Fruit fly (Drosophila melanogaster) whole organism, embryonic: ENCODE data around the gene siz.
A peak's percentile ranks its signal among the peaks of the same experiment; 100 is the strongest.

Source experiments
- Adf1 ChIP-seq: fragments of 200-800 bp; sonication (Bioruptor generic); IDR thresholded peaks from 2 replicates; pipeline ENCODE4 v1.3.6; 2022; ENCODE audit warnings: missing biosample characterization, missing genetic modification characterization
- CG10274 ChIP-seq: fragments of 200-800 bp; sonication (Bioruptor generic); optimal IDR thresholded peaks from 3 replicates; lab custom pipeline; 2017; ENCODE audit warnings: missing biosample characterization, mild to moderate bottlenecking, missing genetic modification characterization
- CG10462 ChIP-seq: fragments of 200-800 bp; sonication (Bioruptor generic); optimal IDR thresholded peaks from 2 replicates; lab custom pipeline; 2016; ENCODE audit warnings: missing biosample characterization, missing genetic modification characterization
- CG10543 ChIP-seq: fragments of 200-800 bp; sonication (Bioruptor generic); optimal IDR thresholded peaks from 3 replicates; lab custom pipeline; 2017; ENCODE audit warnings: missing biosample characterization, mild to moderate bottlenecking, missing genetic modification characterization, moderate library complexity
- CG13287 ChIP-seq: fragments of 200-800 bp; sonication (Bioruptor generic); IDR thresholded peaks from 2 replicates; pipeline ENCODE4 v1.3.6; 2022; ENCODE audit warnings: missing biosample characterization, missing genetic modification characterization; ENCODE audit not compliant: partially characterized antibody
- CG14014 ChIP-seq: fragments of 200-800 bp; sonication (Bioruptor generic); IDR thresholded peaks from 2 replicates; pipeline ENCODE4 v1.3.6; 2022; ENCODE audit warnings: missing biosample characterization, missing genetic modification characterization
- CG14441 ChIP-seq: fragments of 200-800 bp; sonication (Bioruptor generic); IDR thresholded peaks from 2 replicates; pipeline ENCODE4 v1.3.6; 2022; ENCODE audit warnings: missing biosample characterization, missing genetic modification characterization
- CG14710 ChIP-seq: fragments of 200-800 bp; sonication (Bioruptor generic); optimal IDR thresholded peaks from 3 replicates; lab custom pipeline; 2019; ENCODE audit warnings: missing biosample characterization, mild to moderate bottlenecking, missing genetic modification characterization, moderate library complexity
- CG18599 ChIP-seq: fragments of 200-800 bp; sonication (Bioruptor generic); optimal IDR thresholded peaks from 3 replicates; lab custom pipeline; 2017; ENCODE audit warnings: missing biosample characterization, missing genetic modification characterization, mild to moderate bottlenecking, moderate library complexity, missing genetic modification reagents
- CG2678 ChIP-seq: fragments of 200-800 bp; sonication (Bioruptor generic); optimal IDR thresholded peaks from 3 replicates; lab custom pipeline; 2019; ENCODE audit warnings: missing biosample characterization, mild to moderate bottlenecking, missing genetic modification characterization, moderate library complexity
- CG2875 ChIP-seq: fragments of 200-800 bp; sonication (Bioruptor generic); optimal IDR thresholded peaks from 2 replicates; lab custom pipeline; 2017; ENCODE audit warnings: missing biosample characterization, mild to moderate bottlenecking, missing genetic modification characterization, missing genetic modification reagents
- CG3163 ChIP-seq: fragments of 200-800 bp; sonication (Bioruptor generic); optimal IDR thresholded peaks from 3 replicates; lab custom pipeline; 2016; ENCODE audit warnings: missing biosample characterization, missing genetic modification characterization
- CG32767 ChIP-seq: fragments of 200-800 bp; sonication (Bioruptor generic); IDR thresholded peaks from 2 replicates; pipeline ENCODE4 v1.3.6; 2022; ENCODE audit warnings: missing biosample characterization, missing genetic modification characterization
- CG34376 ChIP-seq: fragments of 200-800 bp; sonication (Bioruptor generic); optimal IDR thresholded peaks from 2 replicates; lab custom pipeline; 2018; ENCODE audit warnings: missing biosample characterization, mild to moderate bottlenecking, missing genetic modification characterization
- CG4360 ChIP-seq: fragments of 200-800 bp; sonication (Bioruptor generic); IDR thresholded peaks from 2 replicates; pipeline ENCODE4 v1.3.6; 2022; ENCODE audit warnings: missing biosample characterization, missing genetic modification characterization
- CG43689 ChIP-seq: fragments of 200-800 bp; sonication (Bioruptor generic); IDR thresholded peaks from 2 replicates; pipeline ENCODE4 v1.3.6; 2022; ENCODE audit warnings: missing biosample characterization, missing genetic modification characterization
- CG5953 ChIP-seq: fragments of 200-800 bp; sonication (Bioruptor generic); IDR thresholded peaks from 2 replicates; pipeline ENCODE4 v1.3.6; 2022; ENCODE audit warnings: missing biosample characterization, missing genetic modification characterization
- CG6175 ChIP-seq: fragments of 200-800 bp; sonication (Bioruptor generic); IDR thresholded peaks from 3 replicates; pipeline ENCODE4 v1.3.6; 2022; ENCODE audit warnings: missing biosample characterization, missing genetic modification characterization
- CG7987 ChIP-seq: fragments of 200-800 bp; sonication (Bioruptor generic); optimal IDR thresholded peaks from 2 replicates; lab custom pipeline; 2018; ENCODE audit warnings: missing biosample characterization, mild to moderate bottlenecking, missing genetic modification characterization, moderate library complexity
- CG8924 ChIP-seq: fragments of 200-800 bp; optimal IDR thresholded peaks from 3 replicates; lab custom pipeline; 2019; ENCODE audit warnings: missing biosample characterization, mild to moderate bottlenecking, missing genetic modification characterization, moderate library complexity
- D19A ChIP-seq: fragments of 200-800 bp; optimal IDR thresholded peaks from 3 replicates; lab custom pipeline; 2019; ENCODE audit warnings: missing biosample characterization, mild to moderate bottlenecking, missing genetic modification characterization, moderate library complexity
- Dad ChIP-seq: fragments of 200-800 bp; sonication (Bioruptor generic); optimal IDR thresholded peaks from 3 replicates; lab custom pipeline; 2016; ENCODE audit warnings: missing biosample characterization, missing genetic modification characterization
- Deaf1 ChIP-seq: fragments of 200-800 bp; optimal IDR thresholded peaks from 3 replicates; lab custom pipeline; 2019; ENCODE audit warnings: missing biosample characterization, mild to moderate bottlenecking, missing genetic modification characterization, moderate library complexity
- Ets97D ChIP-seq: fragments of 200-800 bp; sonication (Bioruptor generic); optimal IDR thresholded peaks from 3 replicates; lab custom pipeline; 2016; ENCODE audit warnings: missing biosample characterization, missing genetic modification characterization
- Fer1 ChIP-seq: fragments of 200-800 bp; sonication (Bioruptor generic); optimal IDR thresholded peaks from 2 replicates; lab custom pipeline; 2017; ENCODE audit warnings: missing biosample characterization, mild to moderate bottlenecking, missing genetic modification characterization
- Hand ChIP-seq: fragments of 200-800 bp; sonication (Bioruptor generic); optimal IDR thresholded peaks from 2 replicates; lab custom pipeline; 2017; ENCODE audit warnings: mild to moderate bottlenecking, missing biosample characterization, missing genetic modification reagents, missing genetic modification characterization
- HmgZ ChIP-seq: fragments of 200-800 bp; sonication (Bioruptor generic); optimal IDR thresholded peaks from 2 replicates; lab custom pipeline; 2018; ENCODE audit warnings: missing biosample characterization, mild to moderate bottlenecking, missing genetic modification characterization
- MTF-1 ChIP-seq: fragments of 200-800 bp; sonication (Bioruptor generic); optimal IDR thresholded peaks from 2 replicates; lab custom pipeline; 2018; ENCODE audit warnings: missing biosample characterization, mild to moderate bottlenecking, missing genetic modification characterization, borderline replicate concordance
- Pdp1 ChIP-seq, 2 experiments: fragments of 200-800 bp; sonication (Bioruptor generic); optimal IDR thresholded peaks; 3 replicates each; lab custom pipeline; 2016; ENCODE audit warnings: missing biosample characterization in 2 of 2, missing genetic modification characterization in 2 of 2, mild to moderate bottlenecking in 1 of 2, moderate library complexity in 1 of 2
- Rfx ChIP-seq: fragments of 200-800 bp; sonication (Bioruptor generic); IDR thresholded peaks from 2 replicates; pipeline ENCODE4 v1.3.6; 2022; ENCODE audit warnings: missing biosample characterization, missing genetic modification characterization
- Taf1 ChIP-seq: fragments of 200-800 bp; sonication (Bioruptor generic); IDR thresholded peaks from 2 replicates; pipeline ENCODE4 v1.3.6; 2022; ENCODE audit warnings: missing biosample characterization, missing genetic modification characterization
- ato ChIP-seq: fragments of 200-800 bp; sonication (Bioruptor generic); IDR thresholded peaks from 2 replicates; pipeline ENCODE4 v1.3.6; 2022; ENCODE audit warnings: missing biosample characterization, missing genetic modification characterization; ENCODE audit not compliant: partially characterized antibody
- bbx ChIP-seq: fragments of 200-800 bp; sonication (Bioruptor generic); IDR thresholded peaks from 2 replicates; pipeline ENCODE4 v1.3.6; 2022; ENCODE audit warnings: missing biosample characterization, missing genetic modification characterization; ENCODE audit not compliant: partially characterized antibody
- chm ChIP-seq: fragments of 200-800 bp; sonication (Bioruptor generic); IDR thresholded peaks from 2 replicates; pipeline ENCODE4 v1.3.6; 2022; ENCODE audit warnings: missing biosample characterization, missing genetic modification characterization
- ci ChIP-seq: fragments of 200-800 bp; sonication (Bioruptor generic); IDR thresholded peaks from 3 replicates; pipeline ENCODE4 v1.3.6; 2022; ENCODE audit warnings: missing biosample characterization, missing genetic modification characterization
- crol ChIP-seq: fragments of 200-800 bp; sonication (Bioruptor generic); IDR thresholded peaks from 2 replicates; pipeline ENCODE4 v1.3.6; 2022; ENCODE audit warnings: missing biosample characterization, missing genetic modification characterization
- exex ChIP-seq: fragments of 200-800 bp; sonication (Bioruptor generic); optimal IDR thresholded peaks from 4 replicates; lab custom pipeline; 2018; ENCODE audit warnings: missing biosample characterization, mild to moderate bottlenecking, missing genetic modification characterization, moderate library complexity
- gro ChIP-seq: fragments of 200-800 bp; sonication (Bioruptor generic); optimal IDR thresholded peaks from 2 replicates; lab custom pipeline; 2016; ENCODE audit warnings: missing biosample characterization, missing genetic modification characterization
- hkb ChIP-seq, 2 experiments: fragments of 200-800 bp in 1 of 2; fragments of >200 bp in 1 of 2; sonication (Bioruptor generic) in 1 of 2; IDR thresholded peaks in 1 of 2; optimal IDR thresholded peaks in 1 of 2; 2 replicates each; pipeline versions ENCODE4 v1.3.6 to Lab custom; 2017 to 2022; ENCODE audit warnings: missing biosample characterization in 1 of 2, missing genetic modification characterization in 1 of 2
- mirr ChIP-seq: fragments of 200-800 bp; sonication (Bioruptor generic); optimal IDR thresholded peaks from 3 replicates; lab custom pipeline; 2018; ENCODE audit warnings: missing biosample characterization, mild to moderate bottlenecking, missing genetic modification characterization
- oc ChIP-seq: fragments of 200-800 bp; sonication (Bioruptor generic); optimal IDR thresholded peaks from 2 replicates; lab custom pipeline; 2018; ENCODE audit warnings: missing biosample characterization, mild to moderate bottlenecking, missing genetic modification characterization, moderate library complexity
- otp ChIP-seq: fragments of 200-800 bp; sonication (Bioruptor generic); IDR thresholded peaks from 3 replicates; pipeline ENCODE4, ENCODE4 v1.3.6; 2022; ENCODE audit warnings: missing biosample characterization, missing genetic modification characterization
- pan ChIP-seq, 4 experiments: fragments of >200 bp in 3 of 4; fragments of 200-800 bp in 1 of 4; sonication (Bioruptor generic) in 1 of 4; optimal IDR thresholded peaks in 3 of 4; IDR thresholded peaks in 1 of 4; 2 replicates each; pipeline versions ENCODE4 v1.3.6 to Lab custom; 2017 to 2022; ENCODE audit warnings: missing biosample characterization in 2 of 4, missing genetic modification characterization in 2 of 4, mixed read lengths in 1 of 4
- psq ChIP-seq: fragments of 200-800 bp; sonication (Bioruptor generic); optimal IDR thresholded peaks from 2 replicates; lab custom pipeline; 2017; ENCODE audit warnings: missing biosample characterization, missing genetic modification characterization
- row ChIP-seq: fragments of 200-800 bp; sonication (Bioruptor generic); IDR thresholded peaks from 3 replicates; pipeline ENCODE4 v1.3.6; 2022; ENCODE audit warnings: missing biosample characterization, missing genetic modification characterization
- tna ChIP-seq: fragments of 200-800 bp; sonication (Bioruptor generic); IDR thresholded peaks from 2 replicates; pipeline ENCODE4 v1.3.6; 2022; ENCODE audit warnings: missing biosample characterization, missing genetic modification characterization; ENCODE audit not compliant: partially characterized antibody
- ttk ChIP-seq: fragments of 200-800 bp; sonication (Bioruptor generic); IDR thresholded peaks from 2 replicates; pipeline ENCODE4 v2.1.2; 2022; ENCODE audit warnings: missing biosample characterization, missing genetic modification characterization
- zfh2 ChIP-seq: fragments of 200-800 bp; sonication (Bioruptor generic); optimal IDR thresholded peaks from 2 replicates; lab custom pipeline; 2016; ENCODE audit warnings: missing biosample characterization, missing genetic modification characterization

siz gene

DNA sequence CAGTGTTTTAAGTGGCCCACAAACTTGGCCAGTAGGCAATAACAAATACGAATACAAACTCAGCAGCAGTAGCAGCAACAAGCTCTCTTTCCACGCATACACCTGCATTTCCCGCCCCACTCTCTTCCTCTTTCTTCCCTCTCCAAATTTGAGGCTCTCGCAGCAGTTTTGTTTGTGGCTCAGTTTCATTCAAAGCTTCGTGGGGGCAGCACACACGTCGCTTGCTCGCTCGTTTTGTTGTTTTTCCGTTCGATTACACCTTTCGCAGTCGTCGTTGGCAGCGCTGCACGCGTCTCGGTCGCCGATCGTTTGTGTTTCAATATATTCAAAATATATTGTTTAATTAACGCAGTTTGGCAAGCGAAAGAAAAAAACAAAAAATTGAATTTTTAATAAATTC is 24.3 kb downstream of the siz start:
- peak; percentile 13 for TF ChIP-seq D19A (tag; lab: Kevin White, UChicago)
- TF ChIP-seq Dad (GFP tag; lab: Kevin White, UChicago), result no peak
- no peak for TF ChIP-seq hkb (optimal IDR thresholded peaks at IDR 0.05; lab: Kevin White, UChicago)
- peak; percentile 51; the same call in 1 of the 2 replicates for TF ChIP-seq hkb (GFP tag; IDR thresholded peaks at IDR 0.05; lab: Robert Waterston, UW)
- peak; percentile 50 for TF ChIP-seq CG34376
- TF ChIP-seq CG18599 (GFP tag; lab: Kevin White, UChicago), result peak; percentile 9
- peak; percentile 45 for TF ChIP-seq oc
- no peak for TF ChIP-seq CG14710 (tag; lab: Kevin White, UChicago)
- no peak for TF ChIP-seq CG10462 (GFP tag; lab: Kevin White, UChicago)
- peak; percentile 43 for TF ChIP-seq CG14441 (GFP tag; lab: Robert Waterston, UW)
- TF ChIP-seq tna (GFP tag; lab: Robert Waterston, UW), result peak; percentile 14; the same call in 1 of the 2 replicates
- peak; percentile 39; the same call in 1 of the 2 replicates for TF ChIP-seq CG14014 (GFP tag; lab: Robert Waterston, UW)
- TF ChIP-seq CG10543 (GFP tag; lab: Kevin White, UChicago), result peak; percentile 58
- TF ChIP-seq Taf1, result 0 out of 2 replicates have a peak, but pooled peaks have one; percentile 14
- peak; percentile 62 for TF ChIP-seq CG4360 (GFP tag; lab: Robert Waterston, UW)
- TF ChIP-seq CG32767 (GFP tag; lab: Robert Waterston, UW), result no peak
- TF ChIP-seq CG7987 (GFP tag; lab: Kevin White, UChicago), result peak; percentile 24
- TF ChIP-seq gro (GFP tag; lab: Kevin White, UChicago), result peak; percentile 57
- TF ChIP-seq mirr (GFP tag; lab: Kevin White, UChicago), result peak; percentile 47
- TF ChIP-seq chm, result peak; percentile 38; the same call in 1 of the 2 replicates
- TF ChIP-seq ci (GFP tag; lab: Robert Waterston, UW), result peak; percentile 78
- TF ChIP-seq bbx (GFP tag; lab: Robert Waterston, UW), result peak; percentile 17; the same call in 1 of the 2 replicates
- peak; percentile 55 for TF ChIP-seq CG3163 (GFP tag; lab: Kevin White, UChicago)
- TF ChIP-seq CG8924 (tag; lab: Kevin White, UChicago), result peak; percentile 21
- TF ChIP-seq HmgZ (tag; lab: Kevin White, UChicago), result peak; percentile 37
- no peak for TF ChIP-seq Ets97D
- no peak for TF ChIP-seq CG10274
- no peak for TF ChIP-seq CG43689
- TF ChIP-seq Pdp1 (GFP tag; optimal IDR thresholded peaks at IDR 0.05; lab: Kevin White, UChicago), result peak in 1 of 2 experiments; percentile 40
- no peak for TF ChIP-seq pan (optimal IDR thresholded peaks at IDR 0.05; lab: Kevin White, UChicago)
- peak in 1 of 2 experiments; percentile 37 for TF ChIP-seq pan (GFP tag; optimal IDR thresholded peaks at IDR 0.05 in 1 of 2, IDR thresholded peaks at IDR 0.05 in 1 of 2)
- TF ChIP-seq CG2875 (GFP tag; lab: Kevin White, UChicago), result peak; percentile 4
- no peak for TF ChIP-seq Hand (GFP tag; lab: Kevin White, UChicago)
- TF ChIP-seq CG13287, result peak; percentile 52; the same call in 1 of the 2 replicates
- peak; percentile 60 for TF ChIP-seq Rfx (GFP tag; lab: Robert Waterston, UW)
- 0 out of 3 replicates have a peak, but pooled peaks have one; percentile 6 for TF ChIP-seq row (GFP tag; lab: Robert Waterston, UW)
- TF ChIP-seq crol (GFP tag; lab: Robert Waterston, UW), result peak; percentile 93
- peak; percentile 6 for TF ChIP-seq CG2678
- peak; percentile 91 for TF ChIP-seq Adf1 (GFP tag; lab: Robert Waterston, UW)
- TF ChIP-seq otp (GFP tag; lab: Robert Waterston, UW), result no peak
- peak; percentile 30; the same call in 1 of the 2 replicates for TF ChIP-seq ato
- peak; percentile 29; the same call in 1 of the 2 replicates for TF ChIP-seq CG5953 (GFP tag; lab: Robert Waterston, UW)
- TF ChIP-seq MTF-1 (GFP tag; lab: Kevin White, UChicago), result peak; percentile 11
- peak; percentile 7 for TF ChIP-seq zfh2 (GFP tag; lab: Kevin White, UChicago)
- 0 out of 3 replicates have a peak, but pooled peaks have one; percentile 9 for TF ChIP-seq CG6175 (GFP tag; lab: Robert Waterston, UW)
- peak; percentile 7 for TF ChIP-seq Fer1 (GFP tag; lab: Kevin White, UChicago)
- TF ChIP-seq psq, result peak; percentile 2
- TF ChIP-seq exex, result peak; percentile 8
- peak; percentile 8; the same call in 1 of the 2 replicates for TF ChIP-seq ttk (GFP tag; lab: Robert Waterston, UW)
- TF ChIP-seq Deaf1 (tag; lab: Kevin White, UChicago), result peak; percentile 56
